Worm (Caenorhabditis elegans) whole organism, late embryonic: ENCODE results near the gene col-9.
A peak's percentile ranks its signal among the peaks of the same experiment; 100 is the strongest.

Source experiments
- ceh-48 ChIP-seq: sonication (generic microtip); optimal IDR thresholded peaks from 2 replicates; lab custom pipeline; 2016; ENCODE audit warnings: missing genetic modification characterization, inconsistent platforms, missing compliant biosample characterization
- dmd-4 ChIP-seq: sonication (generic microtip); optimal IDR thresholded peaks from 2 replicates; lab custom pipeline; 2016; ENCODE audit warnings: borderline replicate concordance, missing genetic modification characterization, missing compliant biosample characterization
- fkh-10 ChIP-seq: fragments of 150-350 bp; optimal IDR thresholded peaks from 2 replicates; lab custom pipeline; 2014; ENCODE audit warnings: missing biosample characterization, missing genetic modification reagents, missing genetic modification characterization
- hlh-6 ChIP-seq: sonication (generic microtip); optimal IDR thresholded peaks from 2 replicates; lab custom pipeline; 2016; ENCODE audit warnings: missing genotype, missing genetic modification characterization, missing compliant biosample characterization
- pros-1 ChIP-seq: fragments of 150-350 bp; optimal IDR thresholded peaks from 2 replicates; lab custom pipeline; 2014; ENCODE audit warnings: missing biosample characterization, missing genetic modification reagents, missing genetic modification characterization
- unc-3 ChIP-seq, 2 experiments: fragments of 200-800 bp in 1 of 2; sonication (Bioruptor generic) in 1 of 2; sonication (generic microtip) in 1 of 2; conservative IDR thresholded peaks in 1 of 2; optimal IDR thresholded peaks in 1 of 2; 2 replicates each; pipeline versions ENCODE4 v1.3.6 to Lab custom; 2016 to 2022; ENCODE audit warnings: missing compliant biosample characterization in 2 of 2, missing genetic modification characterization in 2 of 2, missing genetic modification reagents in 1 of 2

DNA sequence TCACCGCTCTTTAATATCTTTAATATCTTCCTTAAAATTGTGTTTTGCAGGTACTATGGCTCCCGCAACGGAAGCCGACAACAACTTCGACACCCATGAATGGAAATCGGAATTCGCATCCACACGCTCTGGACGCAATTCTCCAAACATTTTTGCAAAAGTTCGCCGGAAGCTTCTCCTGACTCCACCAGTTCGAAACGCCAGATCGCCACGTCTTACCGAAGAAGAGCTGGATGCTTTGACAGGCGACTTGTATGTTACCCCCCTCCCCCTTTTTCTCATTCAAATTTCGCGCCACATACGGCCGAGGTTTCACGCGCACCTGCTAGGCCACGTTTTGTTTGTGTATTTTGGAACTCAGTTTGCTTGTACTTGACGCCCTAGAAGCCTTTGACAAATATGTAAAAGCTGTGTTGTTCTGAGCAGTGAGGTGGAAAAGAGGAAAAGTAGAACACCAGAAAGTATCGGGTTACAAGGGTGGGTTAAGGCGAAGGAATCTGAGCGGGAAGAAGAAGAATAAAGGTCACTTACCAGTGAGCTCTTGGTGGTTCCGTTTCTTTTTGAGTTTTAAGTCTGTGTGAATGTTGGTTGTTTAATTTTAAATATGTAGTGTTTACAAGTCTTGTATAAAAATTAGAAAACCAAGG is 5.0 kb upstream of the col-9 start, which contains the start of gene unc-84:
- TF ChIP-seq ceh-48, result no peak
- TF ChIP-seq hlh-6, result no peak
- TF ChIP-seq unc-3 (GFP tag; conservative IDR thresholded peaks at IDR 0.05; lab: Robert Waterston, UW), result no peak
- no peak for TF ChIP-seq unc-3 (tag; optimal IDR thresholded peaks at IDR 0.05; lab: Kevin White, UChicago)
- TF ChIP-seq pros-1 (tag; lab: Kevin White, UChicago), result peak; percentile 7
- TF ChIP-seq fkh-10 (GFP tag; lab: Kevin White, UChicago), result no peak
- no peak for TF ChIP-seq dmd-4 (tag; lab: Kevin White, UChicago)
